Fruit fly (Drosophila melanogaster) whole organism, embryonic: ENCODE results near the gene CG15014.

Experiments
- Antp ChIP-seq: fragments of 200-800 bp; sonication (Bioruptor generic); optimal IDR thresholded peaks from 3 replicates; lab custom pipeline; 2016; ENCODE audit warnings: missing biosample characterization, missing genetic modification characterization
- CG10267 ChIP-seq: fragments of 200-800 bp; sonication (Bioruptor generic); optimal IDR thresholded peaks from 2 replicates; lab custom pipeline; 2018; ENCODE audit warnings: missing biosample characterization, mild to moderate bottlenecking, missing genetic modification characterization, moderate library complexity
- CG10543 ChIP-seq: fragments of 200-800 bp; sonication (Bioruptor generic); optimal IDR thresholded peaks from 3 replicates; lab custom pipeline; 2017; ENCODE audit warnings: missing biosample characterization, mild to moderate bottlenecking, missing genetic modification characterization, moderate library complexity
- CG10654 ChIP-seq: fragments of 200-800 bp; sonication (Bioruptor generic); optimal IDR thresholded peaks from 2 replicates; lab custom pipeline; 2016; ENCODE audit warnings: missing biosample characterization, missing genetic modification characterization
- CG10979 ChIP-seq: fragments of 200-800 bp; sonication (Bioruptor generic); optimal IDR thresholded peaks from 2 replicates; lab custom pipeline; 2018; ENCODE audit warnings: missing biosample characterization, mild to moderate bottlenecking, missing genetic modification characterization, moderate library complexity
- CG11085 ChIP-seq: fragments of 200-800 bp; sonication (Bioruptor generic); IDR thresholded peaks from 2 replicates; pipeline ENCODE4 v1.3.6; 2022; ENCODE audit warnings: missing biosample characterization, missing genetic modification characterization
- CG12744 ChIP-seq: fragments of 200-800 bp; sonication (Bioruptor generic); optimal IDR thresholded peaks from 2 replicates; lab custom pipeline; 2016; ENCODE audit warnings: missing biosample characterization, missing genetic modification characterization
- CG15073 ChIP-seq: fragments of 200-800 bp; sonication (Bioruptor generic); optimal IDR thresholded peaks from 2 replicates; lab custom pipeline; 2016; ENCODE audit warnings: missing biosample characterization, missing genetic modification characterization
- CG1529 ChIP-seq: fragments of 200-800 bp; sonication (Bioruptor generic); optimal IDR thresholded peaks from 3 replicates; lab custom pipeline; 2018; ENCODE audit warnings: missing biosample characterization, missing genetic modification characterization
- CG15696 ChIP-seq: fragments of 200-800 bp; sonication (Bioruptor generic); optimal IDR thresholded peaks from 2 replicates; lab custom pipeline; 2019; ENCODE audit warnings: missing biosample characterization, mild to moderate bottlenecking, missing genetic modification characterization, moderate library complexity
- CG1647 ChIP-seq: fragments of 200-800 bp; sonication (Bioruptor generic); optimal IDR thresholded peaks from 3 replicates; lab custom pipeline; 2016; ENCODE audit warnings: missing biosample characterization, missing genetic modification characterization
- CG17912 ChIP-seq: fragments of 200-800 bp; sonication (Bioruptor generic); optimal IDR thresholded peaks from 2 replicates; lab custom pipeline; 2018; ENCODE audit warnings: missing biosample characterization, mild to moderate bottlenecking, missing genetic modification characterization
- CG2129 ChIP-seq: fragments of 200-800 bp; sonication (Bioruptor generic); IDR thresholded peaks from 2 replicates; pipeline ENCODE4 v1.3.6; 2022; ENCODE audit warnings: missing biosample characterization, missing genetic modification characterization; ENCODE audit not compliant: partially characterized antibody
- CG31441 ChIP-seq: fragments of 200-800 bp; sonication (Bioruptor generic); IDR thresholded peaks from 2 replicates; pipeline ENCODE4 v1.3.6; 2022; ENCODE audit warnings: missing biosample characterization, missing genetic modification characterization
- CG32532 ChIP-seq: fragments of 200-800 bp; sonication (Bioruptor generic); IDR thresholded peaks from 2 replicates; pipeline ENCODE4 v1.3.6; 2022; ENCODE audit warnings: missing biosample characterization, missing genetic modification characterization
- CG43689 ChIP-seq: fragments of 200-800 bp; sonication (Bioruptor generic); IDR thresholded peaks from 2 replicates; pipeline ENCODE4 v1.3.6; 2022; ENCODE audit warnings: missing biosample characterization, missing genetic modification characterization
- CG4404 ChIP-seq: fragments of 200-800 bp; sonication (Bioruptor generic); IDR thresholded peaks from 2 replicates; pipeline ENCODE4 v1.3.6; 2022; ENCODE audit warnings: missing biosample characterization, missing genetic modification characterization
- CG4854 ChIP-seq: fragments of 200-800 bp; sonication (Bioruptor generic); optimal IDR thresholded peaks from 2 replicates; lab custom pipeline; 2016; ENCODE audit warnings: missing biosample characterization, missing genetic modification characterization, inconsistent platforms
- CG7786 ChIP-seq: fragments of 200-800 bp; sonication (Bioruptor generic); optimal IDR thresholded peaks from 2 replicates; lab custom pipeline; 2016; ENCODE audit warnings: missing biosample characterization, missing genetic modification characterization
- CG8290 ChIP-seq, 3 experiments: fragments of 200-800 bp; sonication (Bioruptor generic); optimal IDR thresholded peaks; 2 replicates each; lab custom pipeline; 2016 to 2019; ENCODE audit warnings: missing biosample characterization in 3 of 3, missing genetic modification characterization in 3 of 3, mild to moderate bottlenecking in 2 of 3, moderate library complexity in 1 of 3
- D19A ChIP-seq: fragments of 200-800 bp; optimal IDR thresholded peaks from 3 replicates; lab custom pipeline; 2019; ENCODE audit warnings: missing biosample characterization, mild to moderate bottlenecking, missing genetic modification characterization, moderate library complexity
- Dad ChIP-seq: fragments of 200-800 bp; sonication (Bioruptor generic); optimal IDR thresholded peaks from 3 replicates; lab custom pipeline; 2016; ENCODE audit warnings: missing biosample characterization, missing genetic modification characterization
- Dip3 ChIP-seq: fragments of 200-800 bp; sonication (Bioruptor generic); optimal IDR thresholded peaks from 3 replicates; lab custom pipeline; 2016; ENCODE audit warnings: missing biosample characterization, missing genetic modification characterization
- Dp ChIP-seq: fragments of 200-800 bp; sonication (Bioruptor generic); optimal IDR thresholded peaks from 2 replicates; lab custom pipeline; 2018; ENCODE audit warnings: missing biosample characterization, mild to moderate bottlenecking, missing genetic modification characterization, moderate library complexity
- ERR ChIP-seq: fragments of 200-800 bp; sonication (Bioruptor generic); optimal IDR thresholded peaks from 2 replicates; lab custom pipeline; 2016; ENCODE audit warnings: missing biosample characterization, missing genetic modification characterization
- Fer2 ChIP-seq: fragments of 200-800 bp; sonication (Bioruptor generic); optimal IDR thresholded peaks from 2 replicates; lab custom pipeline; 2018; ENCODE audit warnings: missing biosample characterization, mild to moderate bottlenecking, missing genetic modification characterization, moderate library complexity
- HHEX ChIP-seq: fragments of 200-800 bp; sonication (Bioruptor generic); optimal IDR thresholded peaks from 3 replicates; lab custom pipeline; 2017; ENCODE audit warnings: missing biosample characterization, mild to moderate bottlenecking, missing genetic modification characterization, missing genetic modification reagents
- Lim3 ChIP-seq: fragments of 200-800 bp; sonication (Bioruptor generic); IDR thresholded peaks from 2 replicates; pipeline ENCODE4 v1.3.6; 2022; ENCODE audit warnings: missing biosample characterization, missing genetic modification characterization
- Meics ChIP-seq: fragments of 200-800 bp; sonication (Bioruptor generic); optimal IDR thresholded peaks from 2 replicates; lab custom pipeline; 2017; ENCODE audit warnings: missing biosample characterization, mild to moderate bottlenecking, missing genetic modification characterization
- Myb ChIP-seq: fragments of 200-800 bp; sonication (Bioruptor generic); optimal IDR thresholded peaks from 2 replicates; lab custom pipeline; 2016; ENCODE audit warnings: missing biosample characterization, missing genetic modification characterization
- Sry-δ ChIP-seq: fragments of 200-800 bp; sonication (Bioruptor generic); optimal IDR thresholded peaks from 2 replicates; lab custom pipeline; 2016; ENCODE audit warnings: missing biosample characterization, missing genetic modification characterization
- bigmax ChIP-seq: fragments of 200-800 bp; sonication (Bioruptor generic); optimal IDR thresholded peaks from 2 replicates; lab custom pipeline; 2018; ENCODE audit warnings: missing biosample characterization, mild to moderate bottlenecking, missing genetic modification characterization
- ci ChIP-seq: fragments of 200-800 bp; sonication (Bioruptor generic); IDR thresholded peaks from 3 replicates; pipeline ENCODE4 v1.3.6; 2022; ENCODE audit warnings: missing biosample characterization, missing genetic modification characterization
- dmrt99B ChIP-seq: fragments of 200-800 bp; sonication (Bioruptor generic); optimal IDR thresholded peaks from 2 replicates; lab custom pipeline; 2018; ENCODE audit warnings: missing biosample characterization, mild to moderate bottlenecking, missing genetic modification characterization, moderate library complexity
- fd64A ChIP-seq: fragments of 200-800 bp; sonication (Bioruptor generic); optimal IDR thresholded peaks from 3 replicates; lab custom pipeline; 2018; ENCODE audit warnings: missing biosample characterization, mild to moderate bottlenecking, missing genetic modification characterization
- her ChIP-seq: fragments of 200-800 bp; sonication (Bioruptor generic); optimal IDR thresholded peaks from 2 replicates; lab custom pipeline; 2016; ENCODE audit warnings: missing biosample characterization, missing genetic modification characterization
- jigr1 ChIP-seq: fragments of 200-800 bp; sonication (Bioruptor generic); IDR thresholded peaks from 3 replicates; pipeline ENCODE4 v1.3.6; 2022; ENCODE audit warnings: missing biosample characterization, missing genetic modification characterization
- lab ChIP-seq: fragments of 200-800 bp; sonication (Bioruptor generic); optimal IDR thresholded peaks from 3 replicates; lab custom pipeline; 2017; ENCODE audit warnings: missing biosample characterization, missing genetic modification characterization, mild to moderate bottlenecking, moderate library complexity, missing genetic modification reagents
- lola ChIP-seq, 3 experiments: fragments of >200 bp in 2 of 3; fragments of 200-800 bp in 1 of 3; sonication (Bioruptor generic) in 1 of 3; optimal IDR thresholded peaks; 2 replicates each; lab custom pipeline; 2017 to 2019; ENCODE audit warnings: missing biosample characterization in 3 of 3, missing genetic modification characterization in 3 of 3, mild to moderate bottlenecking in 1 of 3, moderate library complexity in 1 of 3
- nerfin-2 ChIP-seq: fragments of 200-800 bp; sonication (Bioruptor generic); IDR thresholded peaks from 2 replicates; pipeline ENCODE4 v1.3.6; 2022; ENCODE audit warnings: missing biosample characterization, missing genetic modification characterization; ENCODE audit not compliant: partially characterized antibody
- phol ChIP-seq: fragments of 200-800 bp; sonication (Bioruptor generic); optimal IDR thresholded peaks from 3 replicates; lab custom pipeline; 2018; ENCODE audit warnings: missing biosample characterization, mild to moderate bottlenecking, missing genetic modification characterization, moderate library complexity
- pnt ChIP-seq: fragments of 200-800 bp; sonication (Bioruptor generic); optimal IDR thresholded peaks from 3 replicates; lab custom pipeline; 2016; ENCODE audit warnings: missing biosample characterization, missing genetic modification characterization
- prd ChIP-seq, 3 experiments: fragments of >200 bp in 2 of 3; fragments of 200-800 bp in 1 of 3; sonication (Bioruptor generic) in 1 of 3; optimal IDR thresholded peaks in 2 of 3; IDR thresholded peaks in 1 of 3; 2 replicates in 2 of 3; 3 replicates in 1 of 3; pipeline versions ENCODE4 v1.3.6 to Lab custom; 2017 to 2022; ENCODE audit warnings: missing biosample characterization in 1 of 3, missing genetic modification characterization in 1 of 3
- pum ChIP-seq: fragments of 200-800 bp; sonication (Bioruptor generic); optimal IDR thresholded peaks from 2 replicates; lab custom pipeline; 2016; ENCODE audit warnings: missing biosample characterization, missing genetic modification characterization
- run ChIP-seq: fragments of 200-800 bp; sonication (Bioruptor generic); optimal IDR thresholded peaks from 3 replicates; lab custom pipeline; 2018; ENCODE audit warnings: missing biosample characterization, mild to moderate bottlenecking, missing genetic modification characterization
- so ChIP-seq: fragments of 200-800 bp; sonication (Bioruptor generic); IDR thresholded peaks from 3 replicates; pipeline ENCODE4 v1.3.6; 2022; ENCODE audit warnings: missing biosample characterization, missing genetic modification characterization
- tin ChIP-seq: fragments of 200-800 bp; sonication (Bioruptor generic); optimal IDR thresholded peaks from 3 replicates; lab custom pipeline; 2016; ENCODE audit warnings: missing biosample characterization, missing genetic modification characterization
- tio ChIP-seq: fragments of 200-800 bp; sonication (Bioruptor generic); optimal IDR thresholded peaks from 2 replicates; lab custom pipeline; 2017; ENCODE audit warnings: missing biosample characterization, missing genetic modification characterization, inconsistent platforms
- zen ChIP-seq: fragments of 200-800 bp; sonication (Bioruptor generic); optimal IDR thresholded peaks from 3 replicates; lab custom pipeline; 2018; ENCODE audit warnings: missing biosample characterization, mild to moderate bottlenecking, missing genetic modification characterization, moderate library complexity
- zfh2 ChIP-seq: fragments of 200-800 bp; sonication (Bioruptor generic); optimal IDR thresholded peaks from 2 replicates; lab custom pipeline; 2016; ENCODE audit warnings: missing biosample characterization, missing genetic modification characterization

CG15014 gene

dm6 chr3L:4353657-4354075, 31.6 kb upstream of the CG15014 start (continued):
- TF ChIP-seq CG7786 (peak; percentile 44), so (GFP tag; lab: Robert Waterston, UW) (0 out of 3 replicates have a peak, but pooled peaks have one; percentile 31), CG17912 (GFP tag; lab: Kevin White, UChicago) (no peak), CG8290 (GFP tag; optimal IDR thresholded peaks at IDR 0.05; lab: Kevin White, UChicago) (no peak), CG8290 (tag; optimal IDR thresholded peaks at IDR 0.05; lab: Kevin White, UChicago) (peak in 1 of 2 experiments; percentile 77), jigr1 (GFP tag; lab: Robert Waterston, UW) (no peak), nerfin-2 (GFP tag; lab: Robert Waterston, UW) (no peak), bigmax (no peak), CG2129 (GFP tag; lab: Robert Waterston, UW) (no peak), tin (GFP tag; lab: Kevin White, UChicago) (no peak), CG12744 (GFP tag; lab: Kevin White, UChicago) (no peak), CG4854 (GFP tag; lab: Kevin White, UChicago) (no peak), Antp (peak; percentile 62), CG10543 (GFP tag; lab: Kevin White, UChicago) (no peak), Lim3 (GFP tag; lab: Robert Waterston, UW) (no peak), CG31441 (GFP tag; lab: Robert Waterston, UW) (peak; percentile 53), phol (no peak), Meics (GFP tag; lab: Kevin White, UChicago) (peak; percentile 59), Dad (GFP tag; lab: Kevin White, UChicago) (no peak), her (GFP tag; lab: Kevin White, UChicago) (peak; percentile 45), lola (GFP tag; optimal IDR thresholded peaks at IDR 0.05; lab: Kevin White, UChicago) (peak in 1 of 3 experiments; percentile 0), pnt (GFP tag; lab: Kevin White, UChicago) (peak; percentile 20), dmrt99B (peak; percentile 75), CG10654 (GFP tag; lab: Kevin White, UChicago) (no peak), Sry-δ (GFP tag; lab: Kevin White, UChicago) (no peak), prd (optimal IDR thresholded peaks at IDR 0.05; lab: Kevin White, UChicago) (no peak), prd (GFP tag; IDR thresholded peaks at IDR 0.05; lab: Robert Waterston, UW) (no peak), HHEX (GFP tag; lab: Kevin White, UChicago) (peak; percentile 31), CG11085 (GFP tag; lab: Robert Waterston, UW) (no peak), CG1647 (GFP tag; lab: Kevin White, UChicago) (no peak), ERR (GFP tag; lab: Kevin White, UChicago) (no peak), tio (GFP tag; lab: Kevin White, UChicago) (no peak), CG15696 (no peak), fd64A (GFP tag; lab: Kevin White, UChicago) (no peak), CG1529 (no peak), D19A (tag; lab: Kevin White, UChicago) (peak; percentile 25), CG43689 (GFP tag; lab: Robert Waterston, UW) (no peak), CG10267 (tag; lab: Kevin White, UChicago) (no peak), Dip3 (GFP tag; lab: Kevin White, UChicago) (peak; percentile 39), zen (tag; lab: Kevin White, UChicago) (no peak), Fer2 (tag; lab: Kevin White, UChicago) (no peak), CG32532 (GFP tag; lab: Robert Waterston, UW) (peak; percentile 61), CG10979 (tag; lab: Kevin White, UChicago) (no peak), zfh2 (GFP tag; lab: Kevin White, UChicago) (peak; percentile 51), lab (GFP tag; lab: Kevin White, UChicago) (peak; percentile 77), pum (GFP tag; lab: Kevin White, UChicago) (peak; percentile 30), CG15073 (GFP tag; lab: Kevin White, UChicago) (no peak), CG4404 (no peak), Myb (GFP tag; lab: Kevin White, UChicago) (peak; percentile 17), run (no peak), Dp (GFP tag; lab: Kevin White, UChicago) (no peak), ci (GFP tag; lab: Robert Waterston, UW) (peak; percentile 65; the same call in 2 of the 3 replicates)
